Fruit fly (Drosophila melanogaster) whole organism, embryonic: Measurements from ENCODE around the gene Tao.

Experiments
- CG10209 ChIP-seq: fragments of 200-800 bp; sonication (Bioruptor generic); optimal IDR thresholded peaks from 3 replicates; lab custom pipeline; 2017; ENCODE audit warnings: missing biosample characterization, mild to moderate bottlenecking, missing genetic modification characterization, missing genetic modification reagents
- CG10267 ChIP-seq: fragments of 200-800 bp; sonication (Bioruptor generic); optimal IDR thresholded peaks from 2 replicates; lab custom pipeline; 2018; ENCODE audit warnings: missing biosample characterization, mild to moderate bottlenecking, missing genetic modification characterization, moderate library complexity
- CG10543 ChIP-seq: fragments of 200-800 bp; sonication (Bioruptor generic); optimal IDR thresholded peaks from 3 replicates; lab custom pipeline; 2017; ENCODE audit warnings: missing biosample characterization, mild to moderate bottlenecking, missing genetic modification characterization, moderate library complexity
- CG10959 ChIP-seq: fragments of 200-800 bp; sonication (Bioruptor generic); IDR thresholded peaks from 2 replicates; pipeline ENCODE4 v1.3.6; 2022; ENCODE audit warnings: missing biosample characterization, missing genetic modification characterization
- CG11560 ChIP-seq: fragments of 200-800 bp; sonication (Bioruptor generic); IDR thresholded peaks from 3 replicates; pipeline ENCODE4 v1.3.6; 2022; ENCODE audit warnings: missing biosample characterization, missing genetic modification characterization
- CG14441 ChIP-seq: fragments of 200-800 bp; sonication (Bioruptor generic); IDR thresholded peaks from 2 replicates; pipeline ENCODE4 v1.3.6; 2022; ENCODE audit warnings: missing biosample characterization, missing genetic modification characterization
- CG15514 ChIP-seq: fragments of 200-800 bp; sonication (Bioruptor generic); optimal IDR thresholded peaks from 3 replicates; lab custom pipeline; 2017; ENCODE audit warnings: missing biosample characterization, missing genetic modification characterization, mild to moderate bottlenecking, moderate library complexity, missing genetic modification reagents
- CG16779 ChIP-seq: fragments of 200-800 bp; sonication (Bioruptor generic); IDR thresholded peaks from 2 replicates; pipeline ENCODE4 v1.3.6; 2022; ENCODE audit warnings: missing biosample characterization, missing genetic modification characterization
- CG17186 ChIP-seq: fragments of 200-800 bp; sonication (Bioruptor generic); optimal IDR thresholded peaks from 3 replicates; lab custom pipeline; 2017; ENCODE audit warnings: missing biosample characterization, missing genetic modification reagents, missing genetic modification characterization
- CG18599 ChIP-seq: fragments of 200-800 bp; sonication (Bioruptor generic); optimal IDR thresholded peaks from 3 replicates; lab custom pipeline; 2017; ENCODE audit warnings: missing biosample characterization, missing genetic modification characterization, mild to moderate bottlenecking, moderate library complexity, missing genetic modification reagents
- CG3995 ChIP-seq: fragments of 200-800 bp; sonication (Bioruptor generic); optimal IDR thresholded peaks from 3 replicates; lab custom pipeline; 2016; ENCODE audit warnings: missing biosample characterization, missing genetic modification characterization
- CG42726 ChIP-seq: fragments of 200-800 bp; sonication (Bioruptor generic); IDR thresholded peaks from 2 replicates; pipeline ENCODE4 v1.3.6; 2022; ENCODE audit warnings: missing biosample characterization, missing genetic modification characterization; ENCODE audit not compliant: partially characterized antibody
- CG4404 ChIP-seq: fragments of 200-800 bp; sonication (Bioruptor generic); IDR thresholded peaks from 2 replicates; pipeline ENCODE4 v1.3.6; 2022; ENCODE audit warnings: missing biosample characterization, missing genetic modification characterization
- CG6813 ChIP-seq: fragments of 200-800 bp; sonication (Bioruptor generic); optimal IDR thresholded peaks from 2 replicates; lab custom pipeline; 2017; ENCODE audit warnings: missing biosample characterization, missing genetic modification characterization, mild to moderate bottlenecking, moderate library complexity, missing genetic modification reagents
- CG7928 ChIP-seq: fragments of 200-800 bp; sonication (Bioruptor generic); optimal IDR thresholded peaks from 2 replicates; lab custom pipeline; 2017; ENCODE audit warnings: missing biosample characterization, mild to moderate bottlenecking, missing genetic modification characterization
- CG8290 ChIP-seq, 3 experiments: fragments of 200-800 bp; sonication (Bioruptor generic); optimal IDR thresholded peaks; 2 replicates each; lab custom pipeline; 2016 to 2019; ENCODE audit warnings: missing biosample characterization in 3 of 3, missing genetic modification characterization in 3 of 3, mild to moderate bottlenecking in 2 of 3, moderate library complexity in 1 of 3
- CG9797 ChIP-seq: fragments of 200-800 bp; sonication (Bioruptor generic); optimal IDR thresholded peaks from 3 replicates; lab custom pipeline; 2018; ENCODE audit warnings: missing biosample characterization, mild to moderate bottlenecking, missing genetic modification characterization
- Deaf1 ChIP-seq: fragments of 200-800 bp; optimal IDR thresholded peaks from 3 replicates; lab custom pipeline; 2019; ENCODE audit warnings: missing biosample characterization, mild to moderate bottlenecking, missing genetic modification characterization, moderate library complexity
- Dip2 ChIP-seq: fragments of 200-800 bp; sonication (Bioruptor generic); IDR thresholded peaks from 2 replicates; pipeline ENCODE4 v1.3.6; 2022; ENCODE audit warnings: missing biosample characterization, missing genetic modification characterization
- Dp ChIP-seq: fragments of 200-800 bp; sonication (Bioruptor generic); optimal IDR thresholded peaks from 2 replicates; lab custom pipeline; 2018; ENCODE audit warnings: missing biosample characterization, mild to moderate bottlenecking, missing genetic modification characterization, moderate library complexity
- Dref ChIP-seq: fragments of 200-800 bp; sonication (Bioruptor generic); IDR thresholded peaks from 2 replicates; pipeline ENCODE4 v1.3.6; 2022; ENCODE audit warnings: missing biosample characterization, missing genetic modification characterization
- E2f2 ChIP-seq: fragments of 200-800 bp; sonication (Bioruptor generic); IDR thresholded peaks from 2 replicates; pipeline ENCODE4 v1.3.6; 2022; ENCODE audit warnings: missing biosample characterization, missing genetic modification characterization
- Ets65A ChIP-seq: fragments of 200-800 bp; sonication (Bioruptor generic); peaks from one replicate; lab custom pipeline; 2016; ENCODE audit warnings: missing biosample characterization, missing genetic modification characterization
- Ets97D ChIP-seq: fragments of 200-800 bp; sonication (Bioruptor generic); optimal IDR thresholded peaks from 3 replicates; lab custom pipeline; 2016; ENCODE audit warnings: missing biosample characterization, missing genetic modification characterization
- H2.0 ChIP-seq: fragments of 200-800 bp; sonication (Bioruptor generic); IDR thresholded peaks from 2 replicates; pipeline ENCODE4 v1.3.6; 2022; ENCODE audit warnings: missing biosample characterization, missing genetic modification characterization
- Hr3 ChIP-seq: fragments of 200-800 bp; sonication (Bioruptor generic); optimal IDR thresholded peaks from 3 replicates; lab custom pipeline; 2016; ENCODE audit warnings: missing biosample characterization, missing genetic modification characterization
- Lhr ChIP-seq: fragments of 200-800 bp; sonication (Bioruptor generic); optimal IDR thresholded peaks from 3 replicates; lab custom pipeline; 2017; ENCODE audit warnings: mild to moderate bottlenecking, missing biosample characterization, missing genetic modification reagents, missing genetic modification characterization
- MBD-R2 ChIP-seq: fragments of 200-800 bp; sonication (Bioruptor generic); IDR thresholded peaks from 2 replicates; pipeline ENCODE4 v1.3.6; 2022; ENCODE audit warnings: missing biosample characterization, missing genetic modification characterization
- Nf-YC ChIP-seq: fragments of 200-800 bp; optimal IDR thresholded peaks from 3 replicates; lab custom pipeline; 2019; ENCODE audit warnings: missing biosample characterization, mild to moderate bottlenecking, missing genetic modification characterization, moderate library complexity
- Pdp1 ChIP-seq, 2 experiments: fragments of 200-800 bp; sonication (Bioruptor generic); optimal IDR thresholded peaks; 3 replicates each; lab custom pipeline; 2016; ENCODE audit warnings: missing biosample characterization in 2 of 2, missing genetic modification characterization in 2 of 2, mild to moderate bottlenecking in 1 of 2, moderate library complexity in 1 of 2
- Sox100B ChIP-seq: fragments of 200-800 bp; sonication (Bioruptor generic); optimal IDR thresholded peaks from 3 replicates; lab custom pipeline; 2018; ENCODE audit warnings: missing biosample characterization, mild to moderate bottlenecking, missing genetic modification characterization
- Trl ChIP-seq, 3 experiments: fragments of >200 bp in 2 of 3; fragments of 200-800 bp in 1 of 3; sonication (Bioruptor generic) in 1 of 3; optimal IDR thresholded peaks; 2 replicates in 1 of 3; 3 replicates in 2 of 3; lab custom pipeline; 2016 to 2017; ENCODE audit warnings: missing biosample characterization in 1 of 3, missing genetic modification characterization in 1 of 3
- ash1 ChIP-seq: fragments of 200-800 bp; sonication (Bioruptor generic); optimal IDR thresholded peaks from 2 replicates; lab custom pipeline; 2018; ENCODE audit warnings: missing biosample characterization, mild to moderate bottlenecking, missing genetic modification characterization
- chinmo ChIP-seq: fragments of 200-800 bp; sonication (Bioruptor generic); IDR thresholded peaks from 4 replicates; pipeline ENCODE4 v1.3.6; 2022; ENCODE audit warnings: missing biosample characterization, missing genetic modification characterization; ENCODE audit not compliant: partially characterized antibody
- corto ChIP-seq: fragments of 200-800 bp; sonication (Bioruptor generic); optimal IDR thresholded peaks from 2 replicates; lab custom pipeline; 2016; ENCODE audit warnings: missing biosample characterization, mild to moderate bottlenecking, missing genetic modification characterization, moderate library complexity
- cwo ChIP-seq: fragments of 200-800 bp; sonication (Bioruptor generic); optimal IDR thresholded peaks from 3 replicates; lab custom pipeline; 2017; ENCODE audit warnings: missing biosample characterization, missing genetic modification characterization, mild to moderate bottlenecking, moderate library complexity, missing genetic modification reagents
- dm ChIP-seq: fragments of 200-800 bp; sonication (Bioruptor generic); optimal IDR thresholded peaks from 3 replicates; lab custom pipeline; 2016; ENCODE audit warnings: missing biosample characterization, missing genetic modification characterization
- gfzf ChIP-seq: fragments of 200-800 bp; sonication (Bioruptor generic); optimal IDR thresholded peaks from 2 replicates; lab custom pipeline; 2016; ENCODE audit warnings: missing biosample characterization, mild to moderate bottlenecking, missing genetic modification characterization, moderate library complexity
- ken ChIP-seq: fragments of 200-800 bp; sonication (Bioruptor generic); IDR thresholded peaks from 3 replicates; pipeline ENCODE4 v1.3.6; 2022; ENCODE audit warnings: missing biosample characterization, missing genetic modification characterization
- klu ChIP-seq: fragments of 200-800 bp; sonication (Bioruptor generic); IDR thresholded peaks from 2 replicates; pipeline ENCODE4 v1.3.6; 2022; ENCODE audit warnings: missing biosample characterization, missing genetic modification characterization
- mam ChIP-seq: fragments of 200-800 bp; sonication (Bioruptor generic); optimal IDR thresholded peaks from 3 replicates; lab custom pipeline; 2016; ENCODE audit warnings: missing biosample characterization, missing genetic modification characterization
- sens ChIP-seq: fragments of 200-800 bp; sonication (Bioruptor generic); peaks from one replicate; lab custom pipeline; 2016; ENCODE audit warnings: missing biosample characterization, missing genetic modification characterization
- sna ChIP-seq: fragments of 200-800 bp; sonication (Bioruptor generic); IDR thresholded peaks from 2 replicates; pipeline ENCODE4 v1.3.6; 2022; ENCODE audit warnings: missing biosample characterization, missing genetic modification characterization; ENCODE audit not compliant: partially characterized antibody
- sob ChIP-seq: fragments of 200-800 bp; sonication (Bioruptor generic); IDR thresholded peaks from 2 replicates; pipeline ENCODE4 v1.3.6; 2022; ENCODE audit warnings: missing biosample characterization, missing genetic modification characterization
- stc ChIP-seq: fragments of 200-800 bp; sonication (Bioruptor generic); IDR thresholded peaks from 2 replicates; pipeline ENCODE4 v1.3.6; 2022; ENCODE audit warnings: missing biosample characterization, missing genetic modification characterization
- tx ChIP-seq: fragments of 200-800 bp; sonication (Bioruptor generic); optimal IDR thresholded peaks from 2 replicates; lab custom pipeline; 2016; ENCODE audit warnings: missing biosample characterization, missing genetic modification characterization
- unc-4 ChIP-seq: fragments of 200-800 bp; sonication (Bioruptor generic); IDR thresholded peaks from 2 replicates; pipeline ENCODE4 v1.3.6; 2022; ENCODE audit warnings: missing biosample characterization, missing genetic modification characterization; ENCODE audit not compliant: partially characterized antibody
- wdn ChIP-seq: fragments of 200-800 bp; sonication (Bioruptor generic); IDR thresholded peaks from 2 replicates; pipeline ENCODE4 v1.3.6; 2022; ENCODE audit warnings: missing biosample characterization, missing genetic modification characterization

Gene Tao

DNA sequence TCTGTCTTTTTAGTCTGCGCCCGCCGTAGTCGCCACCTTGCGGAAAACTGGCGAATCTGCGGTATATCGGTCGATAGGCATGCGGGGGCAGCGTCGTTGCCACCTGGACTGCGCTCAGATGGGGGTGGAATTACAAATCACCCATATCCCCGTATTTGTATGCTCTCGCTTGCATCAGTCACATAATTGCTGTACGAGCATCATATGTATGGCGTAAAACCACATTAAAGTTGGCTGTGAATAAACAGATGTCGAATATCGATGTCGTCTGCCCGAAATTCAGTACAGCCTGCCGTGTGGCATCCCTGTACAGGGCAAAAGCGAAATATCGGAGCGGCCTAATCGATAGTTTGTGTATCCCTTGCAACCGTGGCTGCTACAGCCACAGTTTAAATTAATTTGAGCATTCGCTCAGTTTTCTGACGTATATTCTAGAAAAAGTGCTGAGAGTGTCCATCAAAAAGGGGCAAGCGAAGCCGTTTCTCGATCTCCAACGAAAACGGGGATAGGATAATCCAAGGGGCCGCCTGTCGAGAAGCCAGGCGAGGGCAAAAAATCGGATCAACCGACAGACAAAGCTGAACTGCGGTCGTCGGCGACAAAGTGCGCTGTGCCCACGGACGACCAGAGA, 57.7 kb downstream of the Tao start, which contains the start of the genes Idh3a and CoRest (continued):
- no peak for TF ChIP-seq CG10959 (GFP tag; lab: Robert Waterston, UW)
- TF ChIP-seq CG10209 (GFP tag; lab: Kevin White, UChicago) = no peak
- TF ChIP-seq Ets97D = peak; percentile 55
- peak; percentile 8 for TF ChIP-seq CG3995 (GFP tag; lab: Kevin White, UChicago)
- TF ChIP-seq MBD-R2 (GFP tag; lab: Robert Waterston, UW) = peak; percentile 58
- peak; percentile 77 for TF ChIP-seq CG15514 (GFP tag; lab: Kevin White, UChicago)
- peak; percentile 63 for TF ChIP-seq E2f2 (GFP tag; lab: Robert Waterston, UW)
- TF ChIP-seq tx (GFP tag; lab: Kevin White, UChicago) = no peak
- peak; percentile 47 for TF ChIP-seq sens
- peak; percentile 31 for TF ChIP-seq CG10267 (tag; lab: Kevin White, UChicago)
- TF ChIP-seq Dref (GFP tag; lab: Robert Waterston, UW) = peak; percentile 76
- no peak for TF ChIP-seq sob
- TF ChIP-seq gfzf = peak; percentile 32
- TF ChIP-seq Trl (optimal IDR thresholded peaks at IDR 0.05; lab: Kevin White, UChicago) = no peak
- peak; percentile 1 for TF ChIP-seq Trl (GFP tag; optimal IDR thresholded peaks at IDR 0.05; lab: Kevin White, UChicago)
- no peak for TF ChIP-seq stc (GFP tag; lab: Robert Waterston, UW)
- no peak for TF ChIP-seq cwo (GFP tag; lab: Kevin White, UChicago)
- TF ChIP-seq Dp = peak; percentile 62
- peak; percentile 37; the same call in 1 of the 2 replicates for TF ChIP-seq sna (GFP tag; lab: Robert Waterston, UW)
- no peak for TF ChIP-seq corto (GFP tag; lab: Kevin White, UChicago)
- TF ChIP-seq Ets65A = peak; percentile 86
- no peak for TF ChIP-seq ash1 (GFP tag; lab: Kevin White, UChicago)
- peak; percentile 74 for TF ChIP-seq CG7928 (GFP tag; lab: Kevin White, UChicago)
- peak; percentile 50 for TF ChIP-seq mam (GFP tag; lab: Kevin White, UChicago)
- peak; percentile 37 for TF ChIP-seq dm (GFP tag; lab: Kevin White, UChicago)
- 0 out of 2 replicates have a peak, but pooled peaks have one; percentile 21 for TF ChIP-seq H2.0
- TF ChIP-seq Dip2 (GFP tag; lab: Robert Waterston, UW) = no peak
- peak; percentile 2 for TF ChIP-seq CG18599 (GFP tag; lab: Kevin White, UChicago)
- TF ChIP-seq CG17186 (GFP tag; lab: Kevin White, UChicago) = peak; percentile 77
- TF ChIP-seq Pdp1 (GFP tag; optimal IDR thresholded peaks at IDR 0.05; lab: Kevin White, UChicago) = peak in 1 of 2 experiments; percentile 36
- peak; percentile 31 for TF ChIP-seq CG10543 (GFP tag; lab: Kevin White, UChicago)
- TF ChIP-seq Deaf1 (tag; lab: Kevin White, UChicago) = no peak
- TF ChIP-seq unc-4 = peak; percentile 76
- peak; percentile 30 for TF ChIP-seq Hr3 (GFP tag; lab: Kevin White, UChicago)
- TF ChIP-seq Nf-YC (tag; lab: Kevin White, UChicago) = peak; percentile 2
- peak; percentile 45 for TF ChIP-seq Lhr (GFP tag; lab: Kevin White, UChicago)
- TF ChIP-seq CG8290 (GFP tag; optimal IDR thresholded peaks at IDR 0.05; lab: Kevin White, UChicago) = peak; percentile 18
- no peak for TF ChIP-seq CG8290 (tag; optimal IDR thresholded peaks at IDR 0.05; lab: Kevin White, UChicago)
- no peak for TF ChIP-seq CG6813 (GFP tag; lab: Kevin White, UChicago)
- TF ChIP-seq klu (GFP tag; lab: Robert Waterston, UW) = peak; percentile 78
- TF ChIP-seq chinmo = 0 out of 4 replicates have a peak, but pooled peaks have one; percentile 48
- TF ChIP-seq ken (GFP tag; lab: Robert Waterston, UW) = 0 out of 3 replicates have a peak, but pooled peaks have one; percentile 27
- peak; percentile 44; the same call in 1 of the 2 replicates for TF ChIP-seq CG14441
- TF ChIP-seq CG42726 = 0 out of 2 replicates have a peak, but pooled peaks have one; percentile 14
- TF ChIP-seq CG4404 (GFP tag; lab: Robert Waterston, UW) = no peak
- TF ChIP-seq Sox100B (GFP tag; lab: Kevin White, UChicago) = no peak
- TF ChIP-seq wdn = no peak
- peak; percentile 57; the same call in 1 of the 3 replicates for TF ChIP-seq CG11560
- TF ChIP-seq CG9797 (GFP tag; lab: Kevin White, UChicago) = peak; percentile 42
- no peak for TF ChIP-seq CG16779
